Fruit fly (Drosophila melanogaster): Measurements from ENCODE around the gene CG42688.

Gene CG42688

dm6 chr2L:19141435-19142126 lies 41.0 kb downstream of the CG42688 start (continued):
- TF ChIP-seq CG6808 (GFP tag; optimal IDR thresholded peaks at IDR 0.05) (peak; percentile 77), Sox102F (GFP tag; optimal IDR thresholded peaks at IDR 0.05) (peak; percentile 92), topi (GFP tag; optimal IDR thresholded peaks at IDR 0.05) (peak; percentile 94), CG8632 (GFP tag; optimal IDR thresholded peaks at IDR 0.05) (peak; percentile 81), Hr39 (GFP tag; optimal IDR thresholded peaks at IDR 0.05) (peak; percentile 94), pdm3 (GFP tag; optimal IDR thresholded peaks at IDR 0.05) (peak; percentile 86), Ets21C (GFP tag; optimal IDR thresholded peaks at IDR 0.05) (peak; percentile 89), salr (GFP tag; optimal IDR thresholded peaks at IDR 0.05) (peak; percentile 23 to 93), esn (GFP tag; optimal IDR thresholded peaks at IDR 0.05) (peak; percentile 93), Sox14 (GFP tag; optimal IDR thresholded peaks at IDR 0.05) (peak; percentile 93), CG11762 (GFP tag; optimal IDR thresholded peaks at IDR 0.05; ENCODE audit: insufficient read depth) (peak; percentile 73), fd85E (GFP tag; optimal IDR thresholded peaks at IDR 0.05) (peak; percentile 32), CG8119 (GFP tag; IDR thresholded peaks at IDR 0.05) (peak; percentile 87), Lpt (GFP tag; optimal IDR thresholded peaks at IDR 0.05) (peak; percentile 85), Sox15 (GFP tag; optimal IDR thresholded peaks at IDR 0.05) (peak; percentile 73)

- TF ChIP-seq CG11294 (GFP tag; IDR thresholded peaks at IDR 0.05) (no peak), CG3919 (GFP tag; optimal IDR thresholded peaks at IDR 0.05) (peak; percentile 38), Sox102F (GFP tag; optimal IDR thresholded peaks at IDR 0.05) (peak; percentile 35), CG6163 (GFP tag; IDR thresholded peaks at IDR 0.05) (peak; percentile 60), fd59A (GFP tag; optimal IDR thresholded peaks at IDR 0.05) (peak; percentile 7), Ets96B (tag; optimal IDR thresholded peaks at IDR 0.05) (no peak), CG4318 (GFP tag; optimal IDR thresholded peaks at IDR 0.05) (peak; percentile 1), pdm3 (GFP tag; optimal IDR thresholded peaks at IDR 0.05) (peak; percentile 44), CG10631 (GFP tag; optimal IDR thresholded peaks at IDR 0.05) (peak; percentile 46), CG9139 (GFP tag; optimal IDR thresholded peaks at IDR 0.05) (no peak), topi (GFP tag; optimal IDR thresholded peaks at IDR 0.05) (peak; percentile 34), CG8119 (GFP tag; IDR thresholded peaks at IDR 0.05) (0 out of 3 replicates have a peak, but pooled peaks have one; percentile 39), OdsH (GFP tag; optimal IDR thresholded peaks at IDR 0.05) (peak; percentile 46), achi (GFP tag; optimal IDR thresholded peaks at IDR 0.05) (peak; percentile 30), CG31627 (GFP tag; optimal IDR thresholded peaks at IDR 0.05) (peak; percentile 49), eg (GFP tag; IDR thresholded peaks at IDR 0.05) (peak; percentile 45; the same call in 2 of the 3 replicates), fkh (GFP tag; optimal IDR thresholded peaks at IDR 0.05) (no peak), esn (GFP tag; optimal IDR thresholded peaks at IDR 0.05) (peak; percentile 46), Smox (GFP tag; optimal IDR thresholded peaks at IDR 0.05) (peak; percentile 24), CG15336 (GFP tag; IDR thresholded peaks at IDR 0.05) (peak; percentile 51), Eip78C (GFP tag) (peak; percentile 71), Blimp-1 (GFP tag; optimal IDR thresholded peaks at IDR 0.05) (no peak), CG32006 (GFP tag; optimal IDR thresholded peaks at IDR 0.05) (peak; percentile 66), svp (GFP tag) (peak; percentile 70), CG16779 (tag; optimal IDR thresholded peaks at IDR 0.05) (no peak), cyc (GFP tag; optimal IDR thresholded peaks at IDR 0.05) (peak; percentile 58), CG34406 (GFP tag; optimal IDR thresholded peaks at IDR 0.05) (peak; percentile 13), CG6276 (GFP tag; optimal IDR thresholded peaks at IDR 0.05) (peak; percentile 45), lz (GFP tag; optimal IDR thresholded peaks at IDR 0.05) (peak; percentile 38), dsx (GFP tag; optimal IDR thresholded peaks at IDR 0.05; ENCODE audit: poor library complexity, severe bottlenecking) (peak; percentile 3), CG8319 (GFP tag; optimal IDR thresholded peaks at IDR 0.05) (no peak), Ets21C (GFP tag; optimal IDR thresholded peaks at IDR 0.05) (peak; percentile 42), Hr39 (GFP tag; optimal IDR thresholded peaks at IDR 0.05) (peak; percentile 54), Sox14 (GFP tag; optimal IDR thresholded peaks at IDR 0.05) (peak; percentile 60), acj6 (GFP tag; optimal IDR thresholded peaks at IDR 0.05) (peak; percentile 48), salr (GFP tag; optimal IDR thresholded peaks at IDR 0.05) (no peak), Hr4 (GFP tag; optimal IDR thresholded peaks at IDR 0.05) (peak; percentile 54), Met (GFP tag; optimal IDR thresholded peaks at IDR 0.05) (peak; percentile 67)
Observed at dm6 chr2L:19140984-19141262, 41.7 kb downstream of the CG42688 start.
